Worm (Caenorhabditis elegans) whole organism, young adult: ENCODE data around the gene ZK938.1.

Source experiments
- B0035.1 ChIP-seq: sonication (generic microtip); optimal IDR thresholded peaks from 2 replicates; lab custom pipeline; 2016; ENCODE audit warnings: missing genetic modification characterization, mild to moderate bottlenecking, missing compliant biosample characterization, missing genotype, missing genetic modification reagents
- C17E4.6 ChIP-seq: fragments of 200-800 bp; sonication (Bioruptor generic); IDR thresholded peaks from 2 replicates; pipeline ENCODE4 v1.3.6; 2022; ENCODE audit warnings: missing genetic modification reagents, missing genetic modification characterization, missing compliant biosample characterization
- D2030.7 ChIP-seq: fragments of 200-800 bp; sonication (Bioruptor generic); IDR thresholded peaks from 2 replicates; pipeline ENCODE4 v1.3.6; 2022; ENCODE audit warnings: missing genetic modification reagents, missing genetic modification characterization, missing compliant biosample characterization
- K11D2.4 ChIP-seq: fragments of 200-800 bp; sonication (Bioruptor generic); IDR thresholded peaks from 2 replicates; pipeline ENCODE4 v1.3.6; 2022; ENCODE audit warnings: missing genetic modification reagents, missing genetic modification characterization, missing compliant biosample characterization
- K12H6.12 ChIP-seq: fragments of 200-800 bp; sonication (Bioruptor generic); optimal IDR thresholded peaks from 2 replicates; lab custom pipeline; 2018; ENCODE audit warnings: mild to moderate bottlenecking, missing genetic modification characterization, missing compliant biosample characterization
- Y53G8AR.9 ChIP-seq: fragments of 200-800 bp; sonication (Bioruptor generic); conservative IDR thresholded peaks from 2 replicates; pipeline ENCODE4 v1.3.6; 2022; ENCODE audit warnings: missing genetic modification reagents, missing genetic modification characterization, missing compliant biosample characterization
- Y79H2A.3 ChIP-seq: fragments of 200-800 bp; sonication (Bioruptor generic); conservative IDR thresholded peaks from 2 replicates; pipeline ENCODE4 v1.3.6; 2022; ENCODE audit warnings: missing genetic modification reagents, missing genetic modification characterization, missing compliant biosample characterization
- akir-1 ChIP-seq: fragments of 200-800 bp; sonication (Bioruptor generic); optimal IDR thresholded peaks from 2 replicates; lab custom pipeline; 2018; ENCODE audit warnings: mild to moderate bottlenecking, missing genetic modification characterization, moderate library complexity, missing compliant biosample characterization
- aptf-2 ChIP-seq: fragments of 200-800 bp; sonication (Bioruptor generic); conservative IDR thresholded peaks from 2 replicates; pipeline ENCODE4 v1.3.6; 2022; ENCODE audit warnings: missing genetic modification reagents, missing genetic modification characterization, missing compliant biosample characterization
- aptf-3 ChIP-seq: fragments of 200-800 bp; sonication (Bioruptor generic); IDR thresholded peaks from 2 replicates; pipeline ENCODE4 v1.3.6; 2022; ENCODE audit warnings: missing genetic modification characterization, missing compliant biosample characterization
- atf-7 ChIP-seq: sonication (generic microtip); optimal IDR thresholded peaks from 2 replicates; lab custom pipeline; 2017; ENCODE audit warnings: mild to moderate bottlenecking, missing genetic modification characterization, missing compliant biosample characterization
- attf-3 ChIP-seq: fragments of 200-800 bp; sonication (Bioruptor generic); conservative IDR thresholded peaks from 2 replicates; pipeline ENCODE4 v1.3.6; 2022; ENCODE audit warnings: missing genetic modification reagents, missing genetic modification characterization, missing compliant biosample characterization
- attf-5 ChIP-seq: fragments of 200-800 bp; sonication (Bioruptor generic); optimal IDR thresholded peaks from 2 replicates; lab custom pipeline; 2018; ENCODE audit warnings: mild to moderate bottlenecking, missing genetic modification characterization, missing compliant biosample characterization
- bed-1 ChIP-seq: fragments of 200-800 bp; sonication (Bioruptor generic); IDR thresholded peaks from 2 replicates; pipeline ENCODE4 v1.3.6; 2022; ENCODE audit warnings: missing genetic modification reagents, missing genetic modification characterization, missing compliant biosample characterization
- bed-2 ChIP-seq: fragments of 200-800 bp; sonication (Bioruptor generic); IDR thresholded peaks from 2 replicates; pipeline ENCODE4 v1.3.6; 2022; ENCODE audit warnings: missing genetic modification reagents, missing genetic modification characterization, missing compliant biosample characterization
- ccch-3 ChIP-seq: fragments of 200-800 bp; sonication (Bioruptor generic); optimal IDR thresholded peaks from 2 replicates; lab custom pipeline; 2018; ENCODE audit warnings: mild to moderate bottlenecking, missing genetic modification characterization, missing compliant biosample characterization
- chd-7 ChIP-seq: sonication (generic microtip); optimal IDR thresholded peaks from 2 replicates; lab custom pipeline; 2016; ENCODE audit warnings: mild to moderate bottlenecking, missing genetic modification characterization, moderate library complexity, missing compliant biosample characterization
- egl-44 ChIP-seq: fragments of 200-800 bp; sonication (Bioruptor generic); IDR thresholded peaks from 2 replicates; pipeline ENCODE4 v1.3.6; 2022; ENCODE audit warnings: missing genetic modification reagents, missing genetic modification characterization, missing compliant biosample characterization
- ekl-4 ChIP-seq: fragments of 200-800 bp; sonication (Bioruptor generic); IDR thresholded peaks from 2 replicates; pipeline ENCODE4 v1.3.6; 2022; ENCODE audit warnings: missing genetic modification reagents, missing genetic modification characterization, missing compliant biosample characterization
- gei-17 ChIP-seq: fragments of 200-800 bp; sonication (Bioruptor generic); optimal IDR thresholded peaks from 2 replicates; lab custom pipeline; 2018; ENCODE audit warnings: mild to moderate bottlenecking, missing genetic modification characterization, missing compliant biosample characterization
- hlh-12 ChIP-seq: sonication (generic microtip); optimal IDR thresholded peaks from 2 replicates; lab custom pipeline; 2016; ENCODE audit warnings: missing genetic modification characterization, missing compliant biosample characterization
- hsf-1 ChIP-seq: fragments of 200-800 bp; sonication (Bioruptor generic); IDR thresholded peaks from 2 replicates; pipeline ENCODE4 v1.3.6; 2022; ENCODE audit warnings: missing genetic modification reagents, missing genetic modification characterization, missing compliant biosample characterization
- let-607 ChIP-seq, 2 experiments: fragments of 200-800 bp in 1 of 2; sonication (Bioruptor generic) in 1 of 2; sonication (generic microtip) in 1 of 2; optimal IDR thresholded peaks; 2 replicates each; lab custom pipeline; 2016 to 2018; ENCODE audit warnings: mild to moderate bottlenecking in 2 of 2, missing compliant biosample characterization in 2 of 2, missing genetic modification characterization in 2 of 2, moderate library complexity in 2 of 2, missing genotype in 1 of 2
- lin-26 ChIP-seq: fragments of 200-800 bp; sonication (Bioruptor generic); IDR thresholded peaks from 2 replicates; pipeline ENCODE4 v1.3.6; 2022; ENCODE audit warnings: missing genetic modification reagents, missing genetic modification characterization, missing compliant biosample characterization
- lin-35 ChIP-seq, 3 experiments: fragments of 150-350 bp in 2 of 3; sonication (generic microtip) in 1 of 3; optimal IDR thresholded peaks; 2 replicates each; lab custom pipeline; 2014 to 2018; ENCODE audit warnings: missing biosample characterization in 3 of 3, missing genetic modification characterization in 3 of 3, missing genetic modification reagents in 3 of 3
- lin-40 ChIP-seq: sonication (generic microtip); optimal IDR thresholded peaks from 2 replicates; lab custom pipeline; 2016; ENCODE audit warnings: missing genetic modification characterization, mild to moderate bottlenecking, missing compliant biosample characterization, missing genotype, missing genetic modification reagents
- madf-6 ChIP-seq: fragments of 200-800 bp; sonication (Bioruptor generic); IDR thresholded peaks from 2 replicates; pipeline ENCODE4 v1.3.6; 2022; ENCODE audit warnings: missing genetic modification reagents, missing genetic modification characterization, missing compliant biosample characterization
- mxl-1 ChIP-seq: sonication (generic microtip); optimal IDR thresholded peaks from 2 replicates; lab custom pipeline; 2016; ENCODE audit warnings: missing genetic modification characterization, missing compliant biosample characterization
- nfya-2 ChIP-seq: fragments of 200-800 bp; sonication (Bioruptor generic); IDR thresholded peaks from 2 replicates; pipeline ENCODE4 v1.3.6; 2022; ENCODE audit warnings: missing genetic modification reagents, missing genetic modification characterization, missing compliant biosample characterization
- nhr-27 ChIP-seq: fragments of 200-800 bp; sonication (Bioruptor generic); optimal IDR thresholded peaks from 2 replicates; lab custom pipeline; 2018; ENCODE audit warnings: mild to moderate bottlenecking, missing genetic modification characterization, moderate library complexity, missing compliant biosample characterization
- nhr-80 ChIP-seq: sonication (generic microtip); optimal IDR thresholded peaks from 2 replicates; lab custom pipeline; 2016; ENCODE audit warnings: missing genetic modification characterization, missing compliant biosample characterization
- pbrm-1 ChIP-seq: fragments of 200-800 bp; sonication (Bioruptor generic); IDR thresholded peaks from 2 replicates; pipeline ENCODE4 v1.3.6; 2022; ENCODE audit warnings: missing genetic modification reagents, missing genetic modification characterization, missing compliant biosample characterization
- rcor-1 ChIP-seq: fragments of 200-800 bp; sonication (Bioruptor generic); IDR thresholded peaks from 2 replicates; pipeline ENCODE4 v1.3.6; 2022; ENCODE audit warnings: missing genetic modification reagents, missing genetic modification characterization, missing compliant biosample characterization
- snpc-3.4 ChIP-seq: sonication (generic microtip); optimal IDR thresholded peaks from 2 replicates; lab custom pipeline; 2017; ENCODE audit warnings: missing genetic modification characterization, mild to moderate bottlenecking, missing compliant biosample characterization, antibody characterized with exemption, moderate library complexity, missing genotype, missing genetic modification reagents
- sptf-2 ChIP-seq: fragments of 200-800 bp; sonication (Bioruptor generic); optimal IDR thresholded peaks from 2 replicates; lab custom pipeline; 2018; ENCODE audit warnings: mild to moderate bottlenecking, missing genetic modification characterization, missing compliant biosample characterization
- ztf-25 ChIP-seq: fragments of 200-800 bp; sonication (Bioruptor generic); IDR thresholded peaks from 2 replicates; pipeline ENCODE4 v1.3.6; 2022; ENCODE audit warnings: missing genetic modification reagents, missing genetic modification characterization, missing compliant biosample characterization
- ztf-6 ChIP-seq: fragments of 200-800 bp; sonication (Bioruptor generic); IDR thresholded peaks from 2 replicates; pipeline ENCODE4 v1.3.6; 2022; ENCODE audit warnings: missing genetic modification reagents, missing genetic modification characterization, missing compliant biosample characterization

ZK938.1 gene

ce11 chrII:9845239-9845638, 16.0 kb downstream of the ZK938.1 start, which contains the start of gene chil-9:
Gene chil-9, minus strand, starts transcription at chrII:9845339.
- no peak for TF ChIP-seq ekl-4

ce11 chrII:9849497-9849896, 20.3 kb downstream of the ZK938.1 start, which contains the start of gene old-2:
Gene old-2, minus strand, starts transcription at chrII:9849597.
- TF ChIP-seq gei-17 (GFP tag; lab: Kevin White, UChicago), result no peak
- TF ChIP-seq aptf-2, result no peak
- TF ChIP-seq K12H6.12 (tag; lab: Kevin White, UChicago), result no peak
- TF ChIP-seq Y53G8AR.9, result no peak
- TF ChIP-seq atf-7, result no peak
- TF ChIP-seq nhr-80 (tag; lab: Kevin White, UChicago), result no peak
- TF ChIP-seq K11D2.4 (GFP tag; lab: Robert Waterston, UW), result no peak
- TF ChIP-seq C17E4.6 (GFP tag; lab: Robert Waterston, UW), result no peak
- no peak for TF ChIP-seq aptf-3 (GFP tag; lab: Robert Waterston, UW)
- TF ChIP-seq akir-1, result no peak
- no peak for TF ChIP-seq snpc-3.4 (tag; lab: Kevin White, UChicago)
- no peak for TF ChIP-seq egl-44
- TF ChIP-seq sptf-2 (GFP tag; lab: Kevin White, UChicago), result no peak
- no peak for TF ChIP-seq D2030.7 (GFP tag; lab: Robert Waterston, UW)
- TF ChIP-seq ztf-25 (GFP tag; lab: Robert Waterston, UW), result no peak
- TF ChIP-seq chd-7, result no peak
- TF ChIP-seq ccch-3 (GFP tag; lab: Kevin White, UChicago), result no peak
- TF ChIP-seq attf-3, result no peak
- TF ChIP-seq rcor-1 (GFP tag; lab: Robert Waterston, UW), result no peak
- TF ChIP-seq, all 124 proteins: peak for 0

DNA sequence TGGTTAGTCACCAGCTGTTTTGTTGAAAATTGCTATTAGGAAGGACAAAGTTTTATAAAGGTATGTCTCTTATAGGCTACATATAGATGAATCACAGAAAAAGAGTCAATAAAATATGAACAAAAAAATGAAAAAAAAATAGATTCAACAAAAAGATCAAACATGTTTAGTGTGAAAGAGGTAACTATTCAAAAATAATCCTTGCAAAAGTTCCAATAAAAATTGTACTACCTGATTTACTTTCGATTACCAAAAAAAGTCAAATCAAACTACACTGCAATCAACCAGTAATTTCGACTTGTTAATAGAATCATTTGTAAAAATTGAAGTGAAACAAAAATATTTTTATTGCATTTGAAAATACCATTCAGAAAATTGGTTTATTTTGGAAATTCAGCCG, 21.7 kb downstream of the ZK938.1 start, which contains the start of gene ZK938.10:
Gene ZK938.10 (minus strand): TSS at position 101 of the 400 bp plus-strand sequence.
- no peak for TF ChIP-seq B0035.1 (tag; lab: Kevin White, UChicago)
- TF ChIP-seq madf-6 (GFP tag; lab: Robert Waterston, UW), result no peak
- TF ChIP-seq lin-26 (GFP tag; lab: Robert Waterston, UW), result no peak
- no peak for TF ChIP-seq chd-7
- TF ChIP-seq attf-3, result no peak
- TF ChIP-seq nhr-27 (tag; lab: Kevin White, UChicago), result no peak

ce11 chrII:9855620-9856019, 26.4 kb downstream of the ZK938.1 start, which contains the start of gene chil-4:
Gene chil-4, minus strand, starts transcription at chrII:9855720.
- no peak for TF ChIP-seq hsf-1 (GFP tag; lab: Robert Waterston, UW)
- no peak for TF ChIP-seq sptf-2 (GFP tag; lab: Kevin White, UChicago)
- TF ChIP-seq attf-5 (GFP tag; lab: Kevin White, UChicago), result no peak
- no peak for TF ChIP-seq snpc-3.4 (tag; lab: Kevin White, UChicago)
- no peak for TF ChIP-seq bed-1
- TF ChIP-seq lin-40, result no peak
- no peak for TF ChIP-seq lin-35 (GFP tag; optimal IDR thresholded peaks at IDR 0.05; lab: Kevin White, UChicago)
- no peak for TF ChIP-seq ztf-6
- no peak for TF ChIP-seq akir-1
- no peak for TF ChIP-seq bed-2 (GFP tag; lab: Robert Waterston, UW)

DNA sequence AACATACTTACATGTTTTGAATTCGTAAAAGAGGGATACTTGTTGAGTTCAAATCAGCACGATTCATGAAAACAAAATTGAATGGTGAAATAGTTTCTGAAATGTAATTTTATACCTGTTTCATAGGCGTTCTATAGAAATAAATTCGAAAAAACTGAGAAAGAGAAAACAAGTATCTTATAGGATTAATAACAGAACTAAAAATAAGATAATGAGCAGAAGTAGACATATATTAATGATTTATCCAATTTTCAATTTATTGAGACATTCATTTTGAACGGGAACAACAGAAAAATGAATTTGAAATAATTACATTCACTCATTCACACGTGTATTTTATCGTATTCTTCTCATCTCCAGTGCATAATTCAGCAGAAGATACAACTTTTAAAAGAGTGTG, 28.6 kb downstream of the ZK938.1 start, which contains the start of gene chil-6:
Gene chil-6 (minus strand): TSS at position 101 of the 400 bp plus-strand sequence.
- TF ChIP-seq hlh-12 (tag; lab: Kevin White, UChicago), result no peak
- TF ChIP-seq let-607 (tag; optimal IDR thresholded peaks at IDR 0.05; lab: Kevin White, UChicago), result no peak
- no peak for TF ChIP-seq lin-40
- TF ChIP-seq egl-44, result no peak
- no peak for TF ChIP-seq Y79H2A.3 (GFP tag; lab: Robert Waterston, UW)
- TF ChIP-seq attf-3, result no peak
- no peak for TF ChIP-seq rcor-1 (GFP tag; lab: Robert Waterston, UW)
- TF ChIP-seq mxl-1 (tag; lab: Kevin White, UChicago), result no peak
- TF ChIP-seq pbrm-1 (GFP tag; lab: Robert Waterston, UW), result no peak
- TF ChIP-seq nfya-2 (GFP tag; lab: Robert Waterston, UW), result no peak
